Worm (Caenorhabditis elegans) whole organism, L3 larva: ENCODE measurements around the gene F59E12.17.

Experiments used
- R02D3.7 ChIP-seq: fragments of 150-350 bp; optimal IDR thresholded peaks from 2 replicates; lab custom pipeline; 2014; ENCODE audit warnings: missing biosample characterization, missing genetic modification characterization
- ZK546.5 ChIP-seq: sonication (generic microtip); optimal IDR thresholded peaks from 2 replicates; lab custom pipeline; 2017; ENCODE audit warnings: missing biosample characterization, missing genetic modification characterization
- aly-2 ChIP-seq: fragments of 150-350 bp; optimal IDR thresholded peaks from 2 replicates; lab custom pipeline; 2014; ENCODE audit warnings: missing biosample characterization, missing genetic modification characterization
- ceh-82 ChIP-seq: fragments of 150-350 bp; optimal IDR thresholded peaks from 2 replicates; lab custom pipeline; 2014; ENCODE audit warnings: missing biosample characterization, missing genetic modification characterization
- ceh-9 ChIP-seq: sonication (generic microtip); optimal IDR thresholded peaks from 2 replicates; lab custom pipeline; 2018; ENCODE audit warnings: missing biosample characterization, missing genetic modification characterization
- egl-27 ChIP-seq: sonication (generic microtip); optimal IDR thresholded peaks from 4 replicates; lab custom pipeline; 2017; ENCODE audit warnings: missing biosample characterization, missing genetic modification reagents, missing genetic modification characterization
- elt-1 ChIP-seq: fragments of 150-350 bp; optimal IDR thresholded peaks from 2 replicates; lab custom pipeline; 2014; ENCODE audit warnings: missing biosample characterization, missing genetic modification characterization
- elt-3 ChIP-seq, 3 experiments: fragments of 150-350 bp in 1 of 3; sonication (generic microtip) in 2 of 3; optimal IDR thresholded peaks; 2 replicates in 2 of 3; 4 replicates in 1 of 3; lab custom pipeline; 2014 to 2017; ENCODE audit warnings: missing biosample characterization in 3 of 3, missing genetic modification characterization in 3 of 3
- eor-1 ChIP-seq, 2 experiments: fragments of 150-350 bp; optimal IDR thresholded peaks; 2 replicates each; lab custom pipeline; 2014 to 2018; ENCODE audit warnings: missing biosample characterization in 2 of 2, missing genetic modification characterization in 2 of 2
- fkh-2 ChIP-seq: fragments of 150-350 bp; optimal IDR thresholded peaks from 2 replicates; lab custom pipeline; 2014; ENCODE audit warnings: missing biosample characterization, missing genetic modification reagents, missing genetic modification characterization
- fos-1 ChIP-seq: fragments of 150-350 bp; optimal IDR thresholded peaks from 2 replicates; lab custom pipeline; 2014; ENCODE audit warnings: missing biosample characterization, missing genetic modification characterization
- hmg-11 ChIP-seq: sonication (generic microtip); optimal IDR thresholded peaks from 2 replicates; lab custom pipeline; 2016; ENCODE audit warnings: missing genetic modification characterization, missing compliant biosample characterization
- jun-1 ChIP-seq: fragments of 150-350 bp; optimal IDR thresholded peaks from 2 replicates; lab custom pipeline; 2014; ENCODE audit warnings: missing biosample characterization, missing genetic modification reagents, missing genetic modification characterization
- lin-15B ChIP-seq: fragments of 150-350 bp; optimal IDR thresholded peaks from 2 replicates; lab custom pipeline; 2014; ENCODE audit warnings: missing biosample characterization, missing genetic modification characterization
- lin-39 ChIP-seq: fragments of 150-350 bp; optimal IDR thresholded peaks from 2 replicates; lab custom pipeline; 2018; ENCODE audit warnings: missing biosample characterization, missing genetic modification reagents, missing genetic modification characterization
- lsy-12 ChIP-seq: sonication (generic microtip); optimal IDR thresholded peaks from 2 replicates; lab custom pipeline; 2016; ENCODE audit warnings: mild to moderate bottlenecking, missing genetic modification characterization, missing compliant biosample characterization
- mdl-1 ChIP-seq: fragments of 150-350 bp; optimal IDR thresholded peaks from 2 replicates; lab custom pipeline; 2014; ENCODE audit warnings: missing biosample characterization, missing genetic modification characterization
- mml-1 ChIP-seq: fragments of 150-350 bp; sonication (generic microtip); optimal IDR thresholded peaks from 3 replicates; lab custom pipeline; 2014; ENCODE audit warnings: missing biosample characterization, missing genetic modification characterization
- nfya-1 ChIP-seq: sonication (generic microtip); optimal IDR thresholded peaks from 2 replicates; lab custom pipeline; 2017; ENCODE audit warnings: missing genetic modification characterization, mild to moderate bottlenecking, missing compliant biosample characterization, antibody characterized with exemption, moderate library complexity; ENCODE audit not compliant: insufficient read depth
- nhr-11 ChIP-seq: fragments of 150-350 bp; optimal IDR thresholded peaks from 2 replicates; lab custom pipeline; 2014; ENCODE audit warnings: missing biosample characterization, missing genetic modification characterization
- nhr-23 ChIP-seq: fragments of 150-350 bp; optimal IDR thresholded peaks from 2 replicates; lab custom pipeline; 2014; ENCODE audit warnings: missing biosample characterization, missing genetic modification reagents, missing genetic modification characterization
- nhr-237 ChIP-seq: fragments of 150-350 bp; optimal IDR thresholded peaks from 2 replicates; lab custom pipeline; 2014; ENCODE audit warnings: missing biosample characterization, missing genetic modification characterization
- nhr-28 ChIP-seq: fragments of 150-350 bp; optimal IDR thresholded peaks from 2 replicates; lab custom pipeline; 2014; ENCODE audit warnings: missing biosample characterization, missing genetic modification characterization
- nhr-43 ChIP-seq: sonication (generic microtip); optimal IDR thresholded peaks from 2 replicates; lab custom pipeline; 2016; ENCODE audit warnings: mild to moderate bottlenecking, missing genetic modification characterization, missing compliant biosample characterization; ENCODE audit not compliant: poor library complexity, severe bottlenecking
- nhr-67 ChIP-seq: fragments of 150-350 bp; optimal IDR thresholded peaks from 2 replicates; lab custom pipeline; 2014; ENCODE audit warnings: missing biosample characterization, missing genetic modification characterization
- pha-4 ChIP-seq: fragments of 150-350 bp; optimal IDR thresholded peaks from 2 replicates; lab custom pipeline; 2014; ENCODE audit warnings: missing biosample characterization, missing genetic modification reagents, missing genetic modification characterization
- pqm-1 ChIP-seq: fragments of 150-350 bp; optimal IDR thresholded peaks from 2 replicates; lab custom pipeline; 2017; ENCODE audit warnings: missing biosample characterization, missing genetic modification characterization, inconsistent platforms
- sea-2 ChIP-seq: fragments of 150-350 bp; sonication (generic microtip); optimal IDR thresholded peaks from 4 replicates; lab custom pipeline; 2014; ENCODE audit warnings: missing biosample characterization, missing genetic modification reagents, missing genetic modification characterization
- snpc-4 ChIP-seq: fragments of 150-350 bp; optimal IDR thresholded peaks from 2 replicates; lab custom pipeline; 2014; ENCODE audit warnings: missing biosample characterization, missing genetic modification characterization
- unc-39 ChIP-seq: sonication (generic microtip); optimal IDR thresholded peaks from 4 replicates; lab custom pipeline; 2017; ENCODE audit warnings: missing biosample characterization, missing genetic modification characterization
- unc-62 ChIP-seq: fragments of 150-350 bp; sonication (generic microtip); optimal IDR thresholded peaks from 4 replicates; lab custom pipeline; 2014; ENCODE audit warnings: missing biosample characterization, missing genetic modification reagents, missing genetic modification characterization
- zag-1 ChIP-seq: fragments of 150-350 bp; optimal IDR thresholded peaks from 2 replicates; lab custom pipeline; 2014; ENCODE audit warnings: missing biosample characterization, missing genetic modification characterization
- ztf-11 ChIP-seq: fragments of 150-350 bp; optimal IDR thresholded peaks from 2 replicates; lab custom pipeline; 2014; ENCODE audit warnings: missing biosample characterization, missing genetic modification characterization

Gene F59E12.17

ce11 chrII:5669580-5669979 lies 20.3 kb upstream of the F59E12.17 start, which contains the start of gene C25H3.17:
C25H3.17 (minus strand) TSS chrII:5669680.
- TF ChIP-seq pha-4 (no peak), fkh-2 (tag; lab: Kevin White, UChicago) (no peak), lin-15B (tag; lab: Kevin White, UChicago) (no peak), snpc-4 (tag; lab: Kevin White, UChicago) (no peak), fos-1 (no peak), nhr-23 (tag; lab: Kevin White, UChicago) (no peak), sea-2 (GFP tag; lab: Kevin White, UChicago) (no peak), mml-1 (tag; lab: Kevin White, UChicago) (no peak), zag-1 (tag; lab: Kevin White, UChicago) (no peak), mdl-1 (tag; lab: Kevin White, UChicago) (no peak), aly-2 (tag; lab: Kevin White, UChicago) (no peak), hmg-11 (tag; lab: Kevin White, UChicago) (no peak), egl-27 (tag; lab: Kevin White, UChicago) (no peak), jun-1 (no peak)

ce11 chrII:5668830-5669229 lies 19.6 kb upstream of the F59E12.17 start, which contains the start of gene C25H3.7:
C25H3.7 (minus strand) TSS chrII:5668930.
- TF ChIP-seq nhr-43 (tag; lab: Kevin White, UChicago): no peak

ce11 chrII:5667540-5667939 lies 18.3 kb upstream of the F59E12.17 start:
- TF ChIP-seq ceh-82 (no peak), hmg-11 (tag; lab: Kevin White, UChicago) (no peak), ZK546.5 (tag; lab: Kevin White, UChicago) (no peak), nhr-43 (tag; lab: Kevin White, UChicago) (no peak), fos-1 (no peak), elt-3 (tag; optimal IDR thresholded peaks at IDR 0.05; lab: Kevin White, UChicago) (no peak)

- TF ChIP-seq R02D3.7 (tag; lab: Kevin White, UChicago) (no peak), hmg-11 (tag; lab: Kevin White, UChicago) (no peak), nhr-237 (tag; lab: Kevin White, UChicago) (no peak), nhr-67 (tag; lab: Kevin White, UChicago) (no peak), lin-15B (tag; lab: Kevin White, UChicago) (no peak), egl-27 (tag; lab: Kevin White, UChicago) (no peak), fkh-2 (tag; lab: Kevin White, UChicago) (no peak), nhr-23 (tag; lab: Kevin White, UChicago) (no peak), ztf-11 (tag; lab: Kevin White, UChicago) (no peak), jun-1 (no peak), lsy-12 (tag; lab: Kevin White, UChicago) (no peak)
Observed at ce11 chrII:5665991-5666390, 16.7 kb upstream of the F59E12.17 start, which contains the start of gene C25H3.16. C25H3.16 (plus strand) TSS chrII:5666291.

ce11 chrII:5665029-5665428 lies 15.8 kb upstream of the F59E12.17 start, which contains the start of gene C25H3.15:
C25H3.15 (plus strand) TSS chrII:5665329.
- TF ChIP-seq aly-2 (tag; lab: Kevin White, UChicago): no peak
- TF ChIP-seq ceh-9 (tag; lab: Kevin White, UChicago): no peak
- TF ChIP-seq lsy-12 (tag; lab: Kevin White, UChicago): no peak
- TF ChIP-seq nhr-23 (tag; lab: Kevin White, UChicago): peak; percentile 15
- no peak for TF ChIP-seq fos-1

ce11 chrII:5663180-5663791 lies 14.0 kb upstream of the F59E12.17 start:
- TF ChIP-seq eor-1 (tag; optimal IDR thresholded peaks at IDR 0.05; lab: Kevin White, UChicago): no peak
- no peak for TF ChIP-seq nhr-11
- no peak for TF ChIP-seq snpc-4 (tag; lab: Kevin White, UChicago)
- TF ChIP-seq nfya-1 (tag; lab: Kevin White, UChicago): peak; percentile 59
- no peak for TF ChIP-seq nhr-23 (tag; lab: Kevin White, UChicago)
- TF ChIP-seq nhr-67 (tag; lab: Kevin White, UChicago): no peak
- TF ChIP-seq unc-39 (tag; lab: Kevin White, UChicago): no peak
- no peak for TF ChIP-seq unc-62
- peak; percentile 26 for TF ChIP-seq hmg-11 (tag; lab: Kevin White, UChicago)
- TF ChIP-seq elt-1: no peak
- TF ChIP-seq pqm-1 (tag; lab: Kevin White, UChicago): no peak
- no peak for TF ChIP-seq lin-39 (tag; lab: Kevin White, UChicago)
- TF ChIP-seq nhr-28: no peak
